Worm (Caenorhabditis elegans) whole organism, L4 larva: ENCODE data around the gene Y55F3BL.6.
A peak's percentile ranks its signal among the peaks of the same experiment; 100 is the strongest.

Source experiments
- D1046.2 ChIP-seq: fragments of 200-800 bp; sonication (Bioruptor generic); IDR thresholded peaks from 2 replicates; pipeline ENCODE4 v1.3.6; 2022; ENCODE audit warnings: missing genetic modification characterization, missing compliant biosample characterization
- F37D6.2 ChIP-seq: sonication (generic microtip); optimal IDR thresholded peaks from 2 replicates; lab custom pipeline; 2016; ENCODE audit warnings: mild to moderate bottlenecking, missing genetic modification characterization, missing compliant biosample characterization
- R02D3.7 ChIP-seq: fragments of 150-350 bp; sonication (generic microtip); optimal IDR thresholded peaks from 3 replicates; lab custom pipeline; 2014; ENCODE audit warnings: missing biosample characterization, missing genetic modification characterization
- T20F7.1 ChIP-seq: fragments of 200-800 bp; sonication (Bioruptor generic); optimal IDR thresholded peaks from 2 replicates; lab custom pipeline; 2018; ENCODE audit warnings: mild to moderate bottlenecking, missing genetic modification characterization, missing compliant biosample characterization
- Y48G9A.11 ChIP-seq: fragments of 200-800 bp; sonication (Bioruptor generic); IDR thresholded peaks from 2 replicates; pipeline ENCODE4 v1.3.6; 2022; ENCODE audit warnings: missing genetic modification reagents, missing genetic modification characterization, missing compliant biosample characterization
- Y5F2A.4 ChIP-seq: fragments of 200-800 bp; sonication (Bioruptor generic); optimal IDR thresholded peaks from 2 replicates; lab custom pipeline; 2018; ENCODE audit warnings: mild to moderate bottlenecking, missing genetic modification characterization, missing compliant biosample characterization
- ZK546.5 ChIP-seq, 2 experiments: sonication (generic microtip); optimal IDR thresholded peaks; 2 replicates each; lab custom pipeline; 2017; ENCODE audit warnings: missing biosample characterization in 2 of 2, missing genetic modification characterization in 2 of 2
- aha-1 ChIP-seq: fragments of 150-350 bp; peaks from one replicate; lab custom pipeline; 2014; ENCODE audit warnings: missing biosample characterization, missing genetic modification characterization
- aly-2 ChIP-seq: sonication (generic microtip); optimal IDR thresholded peaks from 2 replicates; lab custom pipeline; 2018; ENCODE audit warnings: missing biosample characterization, missing genetic modification characterization
- arid-1 ChIP-seq: fragments of 200-800 bp; sonication (Bioruptor generic); conservative IDR thresholded peaks from 2 replicates; pipeline ENCODE4 v1.3.6; 2022; ENCODE audit warnings: missing genetic modification reagents, missing genetic modification characterization, missing compliant biosample characterization
- ceh-32 ChIP-seq: sonication (generic microtip); optimal IDR thresholded peaks from 2 replicates; lab custom pipeline; 2016; ENCODE audit warnings: mild to moderate bottlenecking, missing genetic modification characterization, missing compliant biosample characterization; ENCODE audit not compliant: poor library complexity
- daf-19 ChIP-seq: fragments of 200-800 bp; sonication (Bioruptor generic); conservative IDR thresholded peaks from 2 replicates; pipeline ENCODE4 v1.3.6; 2022; ENCODE audit warnings: missing genetic modification characterization, missing compliant biosample characterization
- duxl-1 ChIP-seq: sonication (generic microtip); optimal IDR thresholded peaks from 2 replicates; lab custom pipeline; 2016; ENCODE audit warnings: mild to moderate bottlenecking, missing genetic modification characterization, moderate library complexity, missing compliant biosample characterization; ENCODE audit not compliant: poor library complexity
- egl-27 ChIP-seq: sonication (generic microtip); optimal IDR thresholded peaks from 3 replicates; lab custom pipeline; 2017; ENCODE audit warnings: missing biosample characterization, missing genetic modification reagents, missing genetic modification characterization
- fos-1 ChIP-seq: fragments of 150-350 bp; optimal IDR thresholded peaks from 2 replicates; lab custom pipeline; 2014; ENCODE audit warnings: missing biosample characterization, missing genetic modification characterization
- jun-1 ChIP-seq: fragments of 150-350 bp; optimal IDR thresholded peaks from 2 replicates; lab custom pipeline; 2014; ENCODE audit warnings: missing biosample characterization, missing genetic modification reagents, missing genetic modification characterization
- lim-7 ChIP-seq: fragments of 200-800 bp; sonication (Bioruptor generic); IDR thresholded peaks from 2 replicates; pipeline ENCODE4 v1.3.6; 2022; ENCODE audit warnings: missing genetic modification characterization, missing compliant biosample characterization
- lin-29 ChIP-seq: fragments of 200-800 bp; sonication (Bioruptor generic); IDR thresholded peaks from 2 replicates; pipeline ENCODE4 v1.3.6; 2022; ENCODE audit warnings: missing genetic modification reagents, missing genetic modification characterization, missing compliant biosample characterization
- lsy-2 ChIP-seq, 2 experiments: fragments of 150-350 bp in 1 of 2; sonication (generic microtip) in 1 of 2; optimal IDR thresholded peaks; 2 replicates each; lab custom pipeline; 2014 to 2017; ENCODE audit warnings: missing biosample characterization in 2 of 2, missing genetic modification characterization in 2 of 2
- madf-9 ChIP-seq: fragments of 200-800 bp; sonication (Bioruptor generic); conservative IDR thresholded peaks from 2 replicates; pipeline ENCODE4 v1.3.6; 2022; ENCODE audit warnings: missing genetic modification reagents, missing genetic modification characterization, missing compliant biosample characterization
- mdl-1 ChIP-seq, 2 experiments: fragments of 150-350 bp in 1 of 2; sonication (generic microtip) in 1 of 2; optimal IDR thresholded peaks; 2 replicates each; lab custom pipeline; 2014 to 2017; ENCODE audit warnings: missing biosample characterization in 2 of 2, missing genetic modification characterization in 2 of 2
- mdt-29 ChIP-seq: fragments of 200-800 bp; sonication (Bioruptor generic); IDR thresholded peaks from 2 replicates; pipeline ENCODE4 v1.3.6; 2022; ENCODE audit warnings: missing genetic modification reagents, missing genetic modification characterization, missing compliant biosample characterization
- mep-1 ChIP-seq: fragments of 150-350 bp; sonication (generic microtip); optimal IDR thresholded peaks from 3 replicates; lab custom pipeline; 2014; ENCODE audit warnings: missing biosample characterization, missing genetic modification characterization
- mes-2 ChIP-seq: sonication (generic microtip); optimal IDR thresholded peaks from 2 replicates; lab custom pipeline; 2016; ENCODE audit warnings: missing genotype, mild to moderate bottlenecking, missing genetic modification characterization, missing compliant biosample characterization; ENCODE audit not compliant: poor library complexity, severe bottlenecking
- mxl-2 ChIP-seq: fragments of 200-800 bp; sonication (Bioruptor generic); conservative IDR thresholded peaks from 2 replicates; pipeline ENCODE4 v1.3.6; 2022; ENCODE audit warnings: missing genetic modification reagents, missing genetic modification characterization, missing compliant biosample characterization
- mxl-3 ChIP-seq: fragments of 200-800 bp; sonication (Bioruptor generic); optimal IDR thresholded peaks from 2 replicates; lab custom pipeline; 2018; ENCODE audit warnings: mild to moderate bottlenecking, missing genetic modification characterization, missing compliant biosample characterization
- nhr-25 ChIP-seq: sonication (generic microtip); optimal IDR thresholded peaks from 2 replicates; lab custom pipeline; 2017; ENCODE audit warnings: missing genetic modification characterization, mild to moderate bottlenecking, missing compliant biosample characterization, antibody characterized with exemption, moderate library complexity, borderline replicate concordance; ENCODE audit not compliant: insufficient read depth
- nhr-28 ChIP-seq: fragments of 150-350 bp; optimal IDR thresholded peaks from 2 replicates; lab custom pipeline; 2014; ENCODE audit warnings: missing biosample characterization, missing genetic modification characterization
- nhr-42 ChIP-seq: fragments of 200-800 bp; sonication (Bioruptor generic); IDR thresholded peaks from 2 replicates; pipeline ENCODE4 v1.3.6; 2022; ENCODE audit warnings: missing genetic modification characterization, missing compliant biosample characterization
- nhr-6 ChIP-seq: fragments of 150-350 bp; optimal IDR thresholded peaks from 2 replicates; lab custom pipeline; 2014; ENCODE audit warnings: missing biosample characterization, missing genetic modification characterization
- php-3 ChIP-seq: fragments of 200-800 bp; sonication (Bioruptor generic); IDR thresholded peaks from 2 replicates; pipeline ENCODE4 v1.3.6; 2022; ENCODE audit warnings: missing genetic modification reagents, missing genetic modification characterization, missing compliant biosample characterization
- pqm-1 ChIP-seq: sonication (generic microtip); optimal IDR thresholded peaks from 2 replicates; lab custom pipeline; 2017; ENCODE audit warnings: missing biosample characterization, missing genetic modification characterization
- sdz-12 ChIP-seq: fragments of 200-800 bp; sonication (Bioruptor generic); optimal IDR thresholded peaks from 2 replicates; lab custom pipeline; 2018; ENCODE audit warnings: mild to moderate bottlenecking, missing genetic modification characterization, missing compliant biosample characterization
- skn-1 ChIP-seq: fragments of 150-350 bp; optimal IDR thresholded peaks from 2 replicates; lab custom pipeline; 2014; ENCODE audit warnings: missing biosample characterization, missing genetic modification characterization
- spr-3 ChIP-seq: fragments of 200-800 bp; sonication (Bioruptor generic); optimal IDR thresholded peaks from 2 replicates; lab custom pipeline; 2018; ENCODE audit warnings: mild to moderate bottlenecking, missing genetic modification characterization, missing compliant biosample characterization
- tag-97 ChIP-seq: fragments of 200-800 bp; sonication (Bioruptor generic); IDR thresholded peaks from 2 replicates; pipeline ENCODE4 v1.3.6; 2022; ENCODE audit warnings: missing genetic modification characterization, missing compliant biosample characterization
- tra-1 ChIP-seq: fragments of 200-800 bp; sonication (Bioruptor generic); IDR thresholded peaks from 2 replicates; pipeline ENCODE4 v1.3.6; 2022; ENCODE audit warnings: missing genetic modification reagents, missing genetic modification characterization, missing compliant biosample characterization
- unc-130 ChIP-seq: sonication (generic microtip); optimal IDR thresholded peaks from 2 replicates; lab custom pipeline; 2016; ENCODE audit warnings: missing genetic modification reagents, missing genetic modification characterization, missing compliant biosample characterization
- unc-39 ChIP-seq: sonication (generic microtip); optimal IDR thresholded peaks from 2 replicates; lab custom pipeline; 2017; ENCODE audit warnings: missing biosample characterization, missing genetic modification characterization
- unc-62 ChIP-seq, 3 experiments: fragments of 150-350 bp in 1 of 3; sonication (generic microtip); optimal IDR thresholded peaks in 2 of 3; peaks in 1 of 3; 1 replicate in 1 of 3; 2 replicates in 2 of 3; lab custom pipeline; 2014 to 2017; ENCODE audit warnings: missing biosample characterization in 3 of 3, missing genetic modification characterization in 3 of 3, missing genetic modification reagents in 3 of 3, missing genotype in 1 of 3
- vab-7 ChIP-seq: fragments of 200-800 bp; sonication (Bioruptor generic); IDR thresholded peaks from 2 replicates; pipeline ENCODE4 v1.3.6; 2022; ENCODE audit warnings: missing genetic modification reagents, missing genetic modification characterization, missing compliant biosample characterization
- zag-1 ChIP-seq: fragments of 150-350 bp; optimal IDR thresholded peaks from 2 replicates; lab custom pipeline; 2014; ENCODE audit warnings: missing biosample characterization, missing genetic modification characterization
- zfp-3 ChIP-seq: fragments of 200-800 bp; sonication (Bioruptor generic); conservative IDR thresholded peaks from 2 replicates; pipeline ENCODE4 v1.3.6; 2022; ENCODE audit warnings: missing genetic modification reagents, missing genetic modification characterization, missing compliant biosample characterization
- zip-2 ChIP-seq: fragments of 150-350 bp; optimal IDR thresholded peaks from 2 replicates; lab custom pipeline; 2014; ENCODE audit warnings: missing biosample characterization, missing genetic modification characterization
- ztf-11 ChIP-seq: fragments of 150-350 bp; optimal IDR thresholded peaks from 2 replicates; lab custom pipeline; 2014; ENCODE audit warnings: missing biosample characterization, missing genetic modification characterization

Gene Y55F3BL.6

DNA sequence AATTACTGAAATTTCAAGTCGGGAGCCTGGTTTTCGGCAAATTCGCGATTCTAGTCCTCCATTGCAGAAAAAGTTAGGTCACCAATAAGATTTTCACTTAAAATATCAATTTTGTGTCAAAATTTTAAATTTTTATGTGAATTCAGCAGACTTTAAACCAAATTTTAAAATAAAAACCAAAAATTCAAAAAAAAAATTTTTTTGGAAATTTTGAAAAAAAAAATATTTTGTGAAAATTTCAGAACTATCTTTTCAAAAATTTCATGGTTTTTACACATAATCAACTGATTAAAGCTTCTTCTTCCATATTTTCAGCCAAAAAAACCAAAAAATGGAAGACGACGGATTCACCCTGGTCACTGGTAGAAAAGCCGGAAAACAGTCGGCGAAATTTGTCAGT, 2.1 kb downstream of the Y55F3BL.6 start, which contains the start of gene Y55F3BL.4:
Y55F3BL.4 (plus strand) TSS at position 301 of the 400 bp plus-strand sequence.
- TF ChIP-seq mes-2 (tag; lab: Kevin White, UChicago) (no peak), madf-9 (GFP tag; lab: Robert Waterston, UW) (no peak), unc-62 (GFP tag; optimal IDR thresholded peaks at IDR 0.05 in 1 of 2; lab: Kevin White, UChicago) (peak in 1 of 2 experiments; percentile 36), unc-62 (tag; optimal IDR thresholded peaks at IDR 0.05; lab: Kevin White, UChicago) (no peak)

DNA sequence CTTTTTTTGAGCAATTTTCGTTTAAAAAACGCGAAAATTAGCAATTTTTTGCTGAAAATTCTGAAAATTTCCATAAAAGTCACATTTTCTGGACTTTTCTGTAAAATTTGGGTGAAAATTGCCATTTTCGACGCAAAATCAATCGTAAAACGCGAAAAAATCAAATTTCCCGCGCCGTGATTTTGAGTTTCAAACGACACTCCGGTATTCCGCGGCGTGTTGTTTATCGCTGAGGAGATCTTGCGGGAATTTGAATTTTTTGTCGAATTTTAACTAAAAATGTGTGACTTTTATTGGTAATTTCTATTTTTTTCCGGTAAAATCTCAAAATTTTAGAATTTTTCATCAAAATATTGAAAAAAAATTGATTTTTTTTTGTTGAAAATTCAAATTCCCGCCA, 5.7 kb downstream of the Y55F3BL.6 start:
- TF ChIP-seq aha-1 (tag; lab: Kevin White, UChicago), result peak; percentile 81
- TF ChIP-seq lin-29 (GFP tag; lab: Robert Waterston, UW), result no peak
- TF ChIP-seq egl-27 (tag; lab: Kevin White, UChicago), result no peak
- TF ChIP-seq tag-97, result no peak
- 0 out of 2 replicates have a peak, but pooled peaks have one; percentile 51 for TF ChIP-seq Y48G9A.11 (GFP tag; lab: Robert Waterston, UW)
- TF ChIP-seq mxl-2, result no peak

DNA sequence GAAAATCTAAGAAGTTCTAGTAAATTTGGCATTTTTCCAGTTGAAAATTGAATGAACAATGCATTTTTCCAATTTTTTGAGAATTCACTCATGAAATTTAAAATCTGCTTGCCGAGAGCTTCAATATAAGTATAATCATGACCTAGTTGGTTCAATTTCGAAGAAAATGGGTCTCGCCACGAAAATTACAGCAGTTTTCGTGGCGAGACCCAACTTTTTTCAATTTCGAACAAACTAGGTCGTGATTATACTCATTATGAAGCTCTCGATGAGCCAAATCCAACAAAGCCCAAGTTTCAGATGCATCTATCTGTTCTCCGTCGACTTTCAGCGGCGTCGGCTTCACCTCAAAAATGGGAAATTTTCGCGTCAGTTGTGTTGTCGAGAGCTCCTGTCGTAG, 6.4 kb downstream of the Y55F3BL.6 start, which contains the start of gene mrpl-46:
mrpl-46 (plus strand) TSS at position 301 of the 400 bp plus-strand sequence.
- TF ChIP-seq zip-2 (tag; lab: Kevin White, UChicago) (no peak), aly-2 (tag; lab: Kevin White, UChicago) (no peak), ceh-32 (no peak), unc-130 (GFP tag; lab: Kevin White, UChicago) (no peak), lim-7 (GFP tag; lab: Robert Waterston, UW) (no peak), pqm-1 (tag; lab: Kevin White, UChicago) (no peak), R02D3.7 (tag; lab: Kevin White, UChicago) (no peak), skn-1 (tag; lab: Kevin White, UChicago) (no peak), php-3 (no peak), fos-1 (no peak), mdt-29 (GFP tag; lab: Robert Waterston, UW) (no peak), mdl-1 (tag; optimal IDR thresholded peaks at IDR 0.05; lab: Kevin White, UChicago) (no peak), nhr-42 (GFP tag; lab: Robert Waterston, UW) (no peak), tag-97 (no peak), F37D6.2 (tag; lab: Kevin White, UChicago) (no peak), zag-1 (tag; lab: Kevin White, UChicago) (no peak), nhr-25 (no peak), egl-27 (tag; lab: Kevin White, UChicago) (no peak), duxl-1 (tag; lab: Kevin White, UChicago) (no peak), mxl-3 (GFP tag; lab: Kevin White, UChicago) (no peak)

DNA sequence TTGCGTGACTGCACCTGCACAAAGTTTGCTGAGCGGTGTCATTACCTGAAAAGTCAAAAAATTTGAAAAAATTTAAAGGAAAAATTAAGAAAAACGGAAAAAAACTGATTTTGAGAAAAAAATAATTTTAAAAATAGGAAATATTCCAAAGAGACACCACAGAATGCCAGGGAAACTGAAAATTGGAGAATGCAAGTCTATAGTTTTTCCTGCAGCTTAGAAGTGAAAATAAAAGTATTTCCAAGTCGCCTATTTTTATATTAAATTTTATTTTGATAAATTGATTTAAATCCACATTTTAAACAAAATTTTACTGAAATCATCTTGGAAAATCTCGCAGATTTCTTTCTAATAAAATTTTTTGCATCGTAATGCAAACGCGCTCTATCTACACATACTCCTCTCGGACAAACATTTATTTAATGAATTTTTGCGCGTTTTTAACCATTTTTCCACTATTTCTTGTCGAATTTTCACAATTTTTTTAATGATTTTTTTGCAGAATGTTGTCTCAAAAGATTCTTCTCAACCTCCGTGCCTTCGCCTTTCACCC, 10.3 kb downstream of the Y55F3BL.6 start, which contains the start of the genes F56B3.11 and ech-5:
F56B3.11 (minus strand) TSS at position 51 of the 553 bp plus-strand sequence.
ech-5 (plus strand) TSS at position 503 of the 553 bp plus-strand sequence.
- no peak for TF ChIP-seq pqm-1 (tag; lab: Kevin White, UChicago)
- TF ChIP-seq unc-39 (tag; lab: Kevin White, UChicago), result no peak
- TF ChIP-seq zag-1 (tag; lab: Kevin White, UChicago), result no peak
- no peak for TF ChIP-seq ztf-11 (tag; lab: Kevin White, UChicago)
- no peak for TF ChIP-seq Y48G9A.11 (GFP tag; lab: Robert Waterston, UW)
- TF ChIP-seq ZK546.5 (tag; optimal IDR thresholded peaks at IDR 0.05; lab: Kevin White, UChicago), result no peak
- TF ChIP-seq D1046.2 (GFP tag; lab: Robert Waterston, UW), result no peak
- TF ChIP-seq skn-1 (tag; lab: Kevin White, UChicago), result no peak
- no peak for TF ChIP-seq daf-19 (GFP tag; lab: Robert Waterston, UW)
- peak; percentile 40 for TF ChIP-seq sdz-12 (GFP tag; lab: Kevin White, UChicago)
- TF ChIP-seq jun-1 (tag; lab: Kevin White, UChicago), result no peak
- TF ChIP-seq spr-3 (GFP tag; lab: Kevin White, UChicago), result no peak
- peak in 1 of 2 experiments; percentile 81 for TF ChIP-seq lsy-2 (tag; optimal IDR thresholded peaks at IDR 0.05; lab: Kevin White, UChicago)
- TF ChIP-seq T20F7.1 (GFP tag; lab: Kevin White, UChicago), result no peak
- no peak for TF ChIP-seq lin-29 (GFP tag; lab: Robert Waterston, UW)
- TF ChIP-seq tra-1 (GFP tag; lab: Robert Waterston, UW), result no peak
- peak; percentile 7 for TF ChIP-seq nhr-28
- no peak for TF ChIP-seq Y5F2A.4 (GFP tag; lab: Kevin White, UChicago)
- 0 out of 2 replicates have a peak, but pooled peaks have one; percentile 49 for TF ChIP-seq zfp-3 (GFP tag; lab: Robert Waterston, UW)
- no peak for TF ChIP-seq vab-7 (GFP tag; lab: Robert Waterston, UW)
- peak; percentile 88 for TF ChIP-seq mep-1 (tag; lab: Kevin White, UChicago)
- TF ChIP-seq zip-2 (tag; lab: Kevin White, UChicago), result no peak
- TF ChIP-seq mxl-2, result no peak
- TF ChIP-seq nhr-6 (tag; lab: Kevin White, UChicago), result no peak
- no peak for TF ChIP-seq arid-1 (GFP tag; lab: Robert Waterston, UW)
